Worm (Caenorhabditis elegans) whole organism, L4/young adult: ENCODE data around the gene F35D2.1.

Experiments used
- dao-5 ChIP-seq: sonication (generic microtip); optimal IDR thresholded peaks from 2 replicates; lab custom pipeline; 2016; ENCODE audit warnings: missing genotype, missing genetic modification characterization, moderate library complexity, missing compliant biosample characterization
- him-1 ChIP-seq: sonication (generic microtip); optimal IDR thresholded peaks from 2 replicates; lab custom pipeline; 2016; ENCODE audit warnings: missing genotype, missing genetic modification reagents, missing genetic modification characterization, missing compliant biosample characterization

- TF ChIP-seq him-1, result no peak
- TF ChIP-seq dao-5 (tag; lab: Kevin White, UChicago), result no peak
These were observed 16.9 kb upstream of the F35D2.1 start for ce11 chrII:7558864-7559263.
